Worm (Caenorhabditis elegans): Measurements from ENCODE around the gene aexr-1.

aexr-1 gene

DNA sequence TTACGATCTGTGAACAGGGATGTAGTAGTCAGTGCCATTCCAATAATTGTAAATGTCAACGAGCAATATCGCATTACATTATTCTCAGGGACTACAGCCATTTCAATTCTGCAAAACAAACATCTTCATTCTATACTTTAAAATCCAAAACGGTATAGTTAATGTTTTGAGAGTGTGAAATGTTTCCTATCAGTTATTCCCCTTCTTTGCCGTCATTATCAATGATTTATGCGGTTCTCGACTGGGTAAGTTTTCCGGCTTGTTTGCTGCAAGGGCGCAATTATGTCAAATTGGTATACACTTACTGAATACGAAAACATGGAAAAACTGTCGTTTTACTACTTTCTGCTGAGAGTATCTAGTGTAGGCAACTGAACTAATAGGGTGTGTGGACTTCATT lies 32.0 kb downstream of the aexr-1 start, which contains the start of gene F23G4.1:
TSS of gene F23G4.1 (minus strand) at position 101 of the 400 bp plus-strand sequence.
- TF ChIP-seq swsn-7 (tag; optimal IDR thresholded peaks at IDR 0.05) (no peak), dsc-1 (tag; optimal IDR thresholded peaks at IDR 0.05) (no peak), grh-1 (GFP tag; IDR thresholded peaks at IDR 0.05) (no peak), lin-39 (tag; optimal IDR thresholded peaks at IDR 0.05) (no peak), C04F5.9 (tag; optimal IDR thresholded peaks at IDR 0.05) (no peak), nhr-11 (tag; optimal IDR thresholded peaks at IDR 0.05) (no peak), ceh-63 (GFP tag; optimal IDR thresholded peaks at IDR 0.05) (no peak), C34B4.2 (tag; optimal IDR thresholded peaks at IDR 0.05) (no peak)

DNA sequence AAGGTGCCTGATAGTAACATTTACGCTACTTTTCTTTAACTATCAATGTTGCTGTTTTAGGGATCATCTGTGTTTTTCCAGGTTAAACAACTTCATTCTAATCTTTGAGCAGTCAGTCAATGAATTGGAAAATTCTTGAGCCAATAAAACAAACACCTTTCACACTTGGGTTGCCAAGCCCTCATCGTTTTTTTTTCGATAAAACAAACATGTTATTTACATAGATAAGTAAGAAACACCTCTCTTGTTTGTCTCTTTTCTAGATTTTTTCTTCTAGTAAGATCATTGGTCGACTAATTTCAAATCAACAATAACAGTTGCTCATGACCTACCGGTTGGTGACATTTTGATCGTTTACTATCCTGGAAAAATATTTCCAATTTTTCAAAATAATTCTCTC lies 33.1 kb downstream of the aexr-1 start:
- no peak for TF ChIP-seq snpc-4 (tag; optimal IDR thresholded peaks at IDR 0.05)
- TF ChIP-seq C16A3.4 (tag; optimal IDR thresholded peaks at IDR 0.05), result no peak
- TF ChIP-seq ztf-4 (tag; optimal IDR thresholded peaks at IDR 0.05), result no peak

DNA sequence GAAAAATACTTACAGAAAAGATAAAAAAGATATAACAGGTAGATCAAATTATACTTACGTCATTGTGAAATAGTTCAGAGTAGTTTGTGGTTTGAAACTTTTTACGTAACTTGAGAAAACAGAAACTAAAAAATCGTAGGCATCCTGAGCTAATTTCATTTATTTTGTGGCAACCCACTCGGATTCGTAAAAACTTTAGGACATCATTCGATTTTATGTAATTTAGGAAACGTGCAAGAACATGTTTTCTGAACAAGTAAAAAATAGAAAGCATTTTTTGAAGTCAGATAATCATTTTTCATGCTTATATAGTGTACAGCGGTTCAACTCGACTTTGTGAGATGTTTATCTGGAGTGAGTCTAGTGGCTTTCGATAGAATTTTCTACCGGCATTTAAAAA lies 36.3 kb downstream of the aexr-1 start, which contains the start of gene hic-1:
TSS of gene hic-1 (minus strand) at position 101 of the 400 bp plus-strand sequence.
- TF ChIP-seq lin-35 (GFP tag; optimal IDR thresholded peaks at IDR 0.05) (no peak), nhr-11 (tag; optimal IDR thresholded peaks at IDR 0.05) (no peak), lin-14 (GFP tag; optimal IDR thresholded peaks at IDR 0.05) (peak; percentile 27)

DNA sequence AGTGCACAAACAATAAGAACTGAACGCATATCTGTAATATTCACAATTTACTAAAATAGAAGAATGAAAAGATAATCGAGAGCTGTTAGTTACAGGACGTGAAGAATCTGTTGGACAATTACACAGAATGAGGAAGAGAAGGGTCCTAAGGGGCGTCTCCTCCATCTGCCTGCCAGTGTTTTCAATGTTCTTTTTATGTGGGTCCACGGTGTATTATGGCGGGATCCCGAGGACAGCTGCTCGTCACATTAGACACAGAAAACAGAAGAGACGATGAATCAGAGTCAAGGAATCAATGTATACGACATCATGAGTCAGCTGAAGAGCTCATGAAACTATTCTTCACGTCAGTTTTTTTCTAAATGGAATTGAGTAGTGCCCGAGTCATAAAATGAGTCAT lies 38.0 kb downstream of the aexr-1 start, which contains the start of gene ttr-6:
TSS of gene ttr-6 (minus strand) at position 33 of the 400 bp plus-strand sequence.
- TF ChIP-seq nhr-19 (GFP tag; conservative IDR thresholded peaks at IDR 0.05), result peak; percentile 23; the same call in 1 of the 2 replicates
- peak; percentile 53 for TF ChIP-seq lin-14 (GFP tag; optimal IDR thresholded peaks at IDR 0.05)
- no peak for TF ChIP-seq sup-37 (GFP tag; optimal IDR thresholded peaks at IDR 0.05)
- no peak for TF ChIP-seq nhr-12 (tag; optimal IDR thresholded peaks at IDR 0.05)
- TF ChIP-seq pag-3 (tag; optimal IDR thresholded peaks at IDR 0.05; ENCODE audit: borderline replicate concordance, insufficient read depth), result peak; percentile 34
- no peak for TF ChIP-seq lin-35 (GFP tag; optimal IDR thresholded peaks at IDR 0.05)
- peak; percentile 2 for TF ChIP-seq snu-23 (GFP tag; optimal IDR thresholded peaks at IDR 0.05)
- TF ChIP-seq unc-98 (GFP tag; IDR thresholded peaks at IDR 0.05), result no peak
- TF ChIP-seq efl-1 (optimal IDR thresholded peaks at IDR 0.05), result no peak
- TF ChIP-seq efl-1 (GFP tag; optimal IDR thresholded peaks at IDR 0.05 in 1 of 2), result peak in 1 of 2 experiments; percentile 31
- peak; percentile 42 for TF ChIP-seq nhr-71 (tag; optimal IDR thresholded peaks at IDR 0.05)
- TF ChIP-seq ceh-8 (GFP tag; optimal IDR thresholded peaks at IDR 0.05), result no peak
- peak; percentile 69 for TF ChIP-seq rnt-1 (tag; optimal IDR thresholded peaks at IDR 0.05)

DNA sequence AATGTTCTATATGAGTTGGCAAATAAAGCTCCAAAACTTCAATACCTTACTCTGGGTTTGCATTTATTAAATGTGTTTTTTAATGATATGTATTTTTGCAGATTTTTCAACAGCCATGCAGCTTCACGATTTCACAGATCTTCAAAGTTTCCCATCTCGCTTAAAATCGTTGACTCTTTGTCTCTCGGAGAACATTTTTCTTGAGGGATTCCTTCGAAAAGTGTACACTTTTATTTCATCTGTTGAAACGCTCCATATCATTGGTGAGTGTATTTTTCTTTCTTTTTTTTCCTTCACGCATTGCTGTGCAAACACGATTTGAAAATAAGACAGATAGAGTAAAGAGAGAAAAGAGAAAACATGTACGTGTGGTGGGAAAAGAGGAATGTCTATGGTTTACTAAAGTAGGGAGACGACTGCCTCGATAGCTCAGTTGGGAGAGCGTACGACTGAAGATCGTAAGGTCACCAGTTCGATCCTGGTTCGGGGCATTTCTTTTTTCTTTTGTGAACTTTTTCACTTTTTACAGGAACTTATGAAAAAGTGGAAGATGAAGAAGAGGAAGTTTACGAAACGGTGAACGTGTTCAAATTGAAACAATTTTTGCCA lies 41.8 kb downstream of the aexr-1 start:
- TF ChIP-seq nhr-11 (tag; optimal IDR thresholded peaks at IDR 0.05) (no peak), pqm-1 (tag; optimal IDR thresholded peaks at IDR 0.05) (no peak), lin-14 (GFP tag; optimal IDR thresholded peaks at IDR 0.05) (peak; percentile 72), hpl-2 (GFP tag; optimal IDR thresholded peaks at IDR 0.05) (peak; percentile 14), mdl-1 (tag; optimal IDR thresholded peaks at IDR 0.05) (peak in 1 of 2 experiments; percentile 33), C16A3.4 (tag; optimal IDR thresholded peaks at IDR 0.05) (peak; percentile 71), nhr-85 (tag) (peak; percentile 77), tbx-2 (tag; optimal IDR thresholded peaks at IDR 0.05) (peak; percentile 67), unc-130 (tag; optimal IDR thresholded peaks at IDR 0.05) (peak; percentile 13), aha-1 (tag; optimal IDR thresholded peaks at IDR 0.05) (no peak), elt-2 (tag; optimal IDR thresholded peaks at IDR 0.05) (peak; percentile 33), snu-23 (GFP tag; optimal IDR thresholded peaks at IDR 0.05) (peak; percentile 85), nhr-84 (tag; optimal IDR thresholded peaks at IDR 0.05) (no peak), isw-1 (GFP tag; IDR thresholded peaks at IDR 0.05) (no peak), vab-15 (tag; optimal IDR thresholded peaks at IDR 0.05) (no peak), fos-1 (tag; optimal IDR thresholded peaks at IDR 0.05) (peak; percentile 44), nhr-71 (tag; optimal IDR thresholded peaks at IDR 0.05) (peak; percentile 77), jun-1 (tag; optimal IDR thresholded peaks at IDR 0.05) (peak; percentile 37), nhr-90 (tag; optimal IDR thresholded peaks at IDR 0.05; ENCODE audit: poor library complexity) (peak; percentile 65), ztf-11 (tag; optimal IDR thresholded peaks at IDR 0.05) (no peak), nhr-12 (tag; optimal IDR thresholded peaks at IDR 0.05) (no peak), skn-1 (tag; optimal IDR thresholded peaks at IDR 0.05) (peak; percentile 32), swsn-7 (tag; optimal IDR thresholded peaks at IDR 0.05) (peak; percentile 76), grh-1 (GFP tag; IDR thresholded peaks at IDR 0.05) (0 out of 2 replicates have a peak, but pooled peaks have one; percentile 19), fkh-4 (tag; optimal IDR thresholded peaks at IDR 0.05; ENCODE audit: borderline replicate concordance) (no peak), irx-1 (tag; optimal IDR thresholded peaks at IDR 0.05) (peak; percentile 58), dsc-1 (tag; optimal IDR thresholded peaks at IDR 0.05) (peak; percentile 79), hlh-17 (GFP tag; optimal IDR thresholded peaks at IDR 0.05; ENCODE audit: borderline replicate concordance) (no peak)
